Fruit fly (Drosophila melanogaster): Measurements from ENCODE around the gene HemK1.

- no peak for TF ChIP-seq cyc (GFP tag; optimal IDR thresholded peaks at IDR 0.05)
- peak; percentile 67 for TF ChIP-seq CG1621 (tag; optimal IDR thresholded peaks at IDR 0.05)
- TF ChIP-seq Hr39 (GFP tag; optimal IDR thresholded peaks at IDR 0.05): no peak
- no peak for TF ChIP-seq CG6792 (GFP tag; optimal IDR thresholded peaks at IDR 0.05)
- TF ChIP-seq vri (GFP tag; optimal IDR thresholded peaks at IDR 0.05): no peak
- no peak for TF ChIP-seq Sox15 (GFP tag; optimal IDR thresholded peaks at IDR 0.05)
- TF ChIP-seq Blimp-1 (GFP tag; optimal IDR thresholded peaks at IDR 0.05): no peak
- TF ChIP-seq OdsH (GFP tag; optimal IDR thresholded peaks at IDR 0.05): no peak
- TF ChIP-seq Met (GFP tag; optimal IDR thresholded peaks at IDR 0.05): no peak
- no peak for TF ChIP-seq CG31627 (GFP tag; optimal IDR thresholded peaks at IDR 0.05)
- no peak for TF ChIP-seq achi (GFP tag; optimal IDR thresholded peaks at IDR 0.05)
These were observed 19.7 kb downstream of the HemK1 start for dm6 chr2L:6447581-6448333.
